Worm (Caenorhabditis elegans) whole organism, young adult: Measurements from ENCODE around the gene zim-3.

Experiments
- B0019.2 ChIP-seq: fragments of 200-800 bp; sonication (Bioruptor generic); conservative IDR thresholded peaks from 2 replicates; pipeline ENCODE4 v1.3.6; 2022; ENCODE audit warnings: missing genetic modification reagents, missing genetic modification characterization, missing compliant biosample characterization
- C17E4.6 ChIP-seq: fragments of 200-800 bp; sonication (Bioruptor generic); IDR thresholded peaks from 2 replicates; pipeline ENCODE4 v1.3.6; 2022; ENCODE audit warnings: missing genetic modification reagents, missing genetic modification characterization, missing compliant biosample characterization
- F22D6.2 ChIP-seq: sonication (generic microtip); optimal IDR thresholded peaks from 2 replicates; lab custom pipeline; 2016; ENCODE audit warnings: mild to moderate bottlenecking, missing genetic modification characterization, missing compliant biosample characterization
- F23B12.7 ChIP-seq: sonication (generic microtip); optimal IDR thresholded peaks from 2 replicates; lab custom pipeline; 2017; ENCODE audit warnings: missing genetic modification characterization, mild to moderate bottlenecking, missing compliant biosample characterization, antibody characterized with exemption, moderate library complexity; ENCODE audit not compliant: insufficient read depth
- F37B4.10 ChIP-seq: fragments of 200-800 bp; sonication (Bioruptor generic); IDR thresholded peaks from 2 replicates; pipeline ENCODE4 v1.3.6; 2022; ENCODE audit warnings: missing genetic modification characterization, missing compliant biosample characterization
- F52B5.7 ChIP-seq: sonication (generic microtip); optimal IDR thresholded peaks from 2 replicates; lab custom pipeline; 2016; ENCODE audit warnings: mild to moderate bottlenecking, missing genetic modification characterization, missing compliant biosample characterization
- F55B11.4 ChIP-seq: sonication (generic microtip); optimal IDR thresholded peaks from 2 replicates; lab custom pipeline; 2016; ENCODE audit warnings: missing compliant biosample characterization, missing genetic modification characterization, borderline replicate concordance; ENCODE audit not compliant: insufficient read depth
- F57A8.1 ChIP-seq: fragments of 200-800 bp; sonication (Bioruptor generic); optimal IDR thresholded peaks from 2 replicates; lab custom pipeline; 2018; ENCODE audit warnings: mild to moderate bottlenecking, missing genetic modification characterization, moderate library complexity, missing compliant biosample characterization
- F57C9.4 ChIP-seq: sonication (generic microtip); optimal IDR thresholded peaks from 2 replicates; lab custom pipeline; 2017; ENCODE audit warnings: mild to moderate bottlenecking, missing genetic modification characterization, missing compliant biosample characterization
- K12H6.12 ChIP-seq: fragments of 200-800 bp; sonication (Bioruptor generic); optimal IDR thresholded peaks from 2 replicates; lab custom pipeline; 2018; ENCODE audit warnings: mild to moderate bottlenecking, missing genetic modification characterization, missing compliant biosample characterization
- T07F8.4 ChIP-seq: sonication (generic microtip); optimal IDR thresholded peaks from 2 replicates; lab custom pipeline; 2016; ENCODE audit warnings: mild to moderate bottlenecking, missing genetic modification characterization, moderate library complexity, missing compliant biosample characterization
- T26A5.8 ChIP-seq: sonication (generic microtip); optimal IDR thresholded peaks from 2 replicates; lab custom pipeline; 2016; ENCODE audit warnings: missing genetic modification characterization, missing compliant biosample characterization
- Y95B8A.8 ChIP-seq: fragments of 200-800 bp; sonication (Bioruptor generic); IDR thresholded peaks from 2 replicates; pipeline ENCODE4 v1.3.6; 2022; ENCODE audit warnings: missing genetic modification reagents, missing genetic modification characterization, missing compliant biosample characterization
- ZK185.1 ChIP-seq: sonication (generic microtip); optimal IDR thresholded peaks from 2 replicates; lab custom pipeline; 2016; ENCODE audit warnings: mild to moderate bottlenecking, missing genetic modification characterization, missing compliant biosample characterization; ENCODE audit not compliant: poor library complexity, severe bottlenecking
- ama-1 ChIP-seq, 3 experiments: fragments of 150-350 bp in 1 of 3; sonication (generic microtip) in 2 of 3; optimal IDR thresholded peaks; 2 replicates each; lab custom pipeline; 2014 to 2018; ENCODE audit warnings: missing biosample characterization in 2 of 3, missing genetic modification characterization in 2 of 3, missing genetic modification reagents in 2 of 3
- atf-7 ChIP-seq: sonication (generic microtip); optimal IDR thresholded peaks from 2 replicates; lab custom pipeline; 2017; ENCODE audit warnings: mild to moderate bottlenecking, missing genetic modification characterization, missing compliant biosample characterization
- bed-2 ChIP-seq: fragments of 200-800 bp; sonication (Bioruptor generic); IDR thresholded peaks from 2 replicates; pipeline ENCODE4 v1.3.6; 2022; ENCODE audit warnings: missing genetic modification reagents, missing genetic modification characterization, missing compliant biosample characterization
- cebp-1 ChIP-seq, 2 experiments: fragments of 200-800 bp in 1 of 2; sonication (Bioruptor generic) in 1 of 2; sonication (generic microtip) in 1 of 2; IDR thresholded peaks in 1 of 2; optimal IDR thresholded peaks in 1 of 2; 2 replicates each; pipeline versions ENCODE4 v1.3.6 to Lab custom; 2017 to 2022; ENCODE audit warnings: missing compliant biosample characterization in 2 of 2, missing genetic modification characterization in 2 of 2, mild to moderate bottlenecking in 1 of 2, missing genetic modification reagents in 1 of 2, moderate library complexity in 1 of 2
- cebp-2 ChIP-seq: fragments of 200-800 bp; sonication (Bioruptor generic); IDR thresholded peaks from 2 replicates; pipeline ENCODE4 v1.3.6; 2022; ENCODE audit warnings: missing genetic modification characterization, missing compliant biosample characterization
- ceh-27 ChIP-seq: fragments of 200-800 bp; sonication (Bioruptor generic); optimal IDR thresholded peaks from 2 replicates; lab custom pipeline; 2018; ENCODE audit warnings: mild to moderate bottlenecking, missing genetic modification characterization, moderate library complexity, missing compliant biosample characterization
- chd-7 ChIP-seq: sonication (generic microtip); optimal IDR thresholded peaks from 2 replicates; lab custom pipeline; 2016; ENCODE audit warnings: mild to moderate bottlenecking, missing genetic modification characterization, moderate library complexity, missing compliant biosample characterization
- dox-1 ChIP-seq: fragments of 200-800 bp; sonication (Bioruptor generic); IDR thresholded peaks from 2 replicates; pipeline ENCODE4 v1.3.6; 2022; ENCODE audit warnings: missing genetic modification reagents, missing genetic modification characterization, missing compliant biosample characterization
- dpl-1 ChIP-seq: fragments of 150-350 bp; optimal IDR thresholded peaks from 2 replicates; lab custom pipeline; 2014; ENCODE audit warnings: missing biosample characterization, missing genetic modification reagents, missing genetic modification characterization
- egl-44 ChIP-seq: fragments of 200-800 bp; sonication (Bioruptor generic); IDR thresholded peaks from 2 replicates; pipeline ENCODE4 v1.3.6; 2022; ENCODE audit warnings: missing genetic modification reagents, missing genetic modification characterization, missing compliant biosample characterization
- egrh-3 ChIP-seq: fragments of 200-800 bp; sonication (Bioruptor generic); IDR thresholded peaks from 2 replicates; pipeline ENCODE4 v1.3.6; 2022; ENCODE audit warnings: missing genetic modification reagents, missing genetic modification characterization, missing compliant biosample characterization
- ekl-4 ChIP-seq: fragments of 200-800 bp; sonication (Bioruptor generic); IDR thresholded peaks from 2 replicates; pipeline ENCODE4 v1.3.6; 2022; ENCODE audit warnings: missing genetic modification reagents, missing genetic modification characterization, missing compliant biosample characterization
- ets-4 ChIP-seq: fragments of 200-800 bp; sonication (Bioruptor generic); optimal IDR thresholded peaks from 2 replicates; lab custom pipeline; 2018; ENCODE audit warnings: mild to moderate bottlenecking, missing genetic modification characterization, missing compliant biosample characterization
- fkh-3 ChIP-seq: sonication (generic microtip); optimal IDR thresholded peaks from 2 replicates; lab custom pipeline; 2016; ENCODE audit warnings: mild to moderate bottlenecking, missing genetic modification characterization, missing compliant biosample characterization
- hlh-12 ChIP-seq: sonication (generic microtip); optimal IDR thresholded peaks from 2 replicates; lab custom pipeline; 2016; ENCODE audit warnings: missing genetic modification characterization, missing compliant biosample characterization
- hmg-20 ChIP-seq: fragments of 200-800 bp; sonication (Bioruptor generic); IDR thresholded peaks from 2 replicates; pipeline ENCODE4 v1.3.6; 2022; ENCODE audit warnings: missing genetic modification reagents, missing genetic modification characterization, missing compliant biosample characterization
- hsf-1 ChIP-seq: fragments of 200-800 bp; sonication (Bioruptor generic); IDR thresholded peaks from 2 replicates; pipeline ENCODE4 v1.3.6; 2022; ENCODE audit warnings: missing genetic modification reagents, missing genetic modification characterization, missing compliant biosample characterization
- lin-54 ChIP-seq: fragments of 200-800 bp; sonication (Bioruptor generic); optimal IDR thresholded peaks from 2 replicates; lab custom pipeline; 2018; ENCODE audit warnings: mild to moderate bottlenecking, missing genetic modification characterization, missing compliant biosample characterization
- madf-6 ChIP-seq: fragments of 200-800 bp; sonication (Bioruptor generic); IDR thresholded peaks from 2 replicates; pipeline ENCODE4 v1.3.6; 2022; ENCODE audit warnings: missing genetic modification reagents, missing genetic modification characterization, missing compliant biosample characterization
- madf-8 ChIP-seq: fragments of 200-800 bp; sonication (Bioruptor generic); conservative IDR thresholded peaks from 2 replicates; pipeline ENCODE4 v1.3.6; 2022; ENCODE audit warnings: missing genetic modification reagents, missing genetic modification characterization, missing compliant biosample characterization
- mcd-1 ChIP-seq: fragments of 200-800 bp; sonication (Bioruptor generic); IDR thresholded peaks from 2 replicates; pipeline ENCODE4 v1.3.6; 2022; ENCODE audit warnings: missing genetic modification reagents, missing genetic modification characterization, missing compliant biosample characterization
- mxl-1 ChIP-seq: sonication (generic microtip); optimal IDR thresholded peaks from 2 replicates; lab custom pipeline; 2016; ENCODE audit warnings: missing genetic modification characterization, missing compliant biosample characterization
- nfya-2 ChIP-seq: fragments of 200-800 bp; sonication (Bioruptor generic); IDR thresholded peaks from 2 replicates; pipeline ENCODE4 v1.3.6; 2022; ENCODE audit warnings: missing genetic modification reagents, missing genetic modification characterization, missing compliant biosample characterization
- nhr-120 ChIP-seq: fragments of 200-800 bp; sonication (Bioruptor generic); IDR thresholded peaks from 2 replicates; pipeline ENCODE4 v1.3.6; 2022; ENCODE audit warnings: missing genetic modification characterization, missing compliant biosample characterization
- nhr-27 ChIP-seq: fragments of 200-800 bp; sonication (Bioruptor generic); optimal IDR thresholded peaks from 2 replicates; lab custom pipeline; 2018; ENCODE audit warnings: mild to moderate bottlenecking, missing genetic modification characterization, moderate library complexity, missing compliant biosample characterization
- nhr-80 ChIP-seq: sonication (generic microtip); optimal IDR thresholded peaks from 2 replicates; lab custom pipeline; 2016; ENCODE audit warnings: missing genetic modification characterization, missing compliant biosample characterization
- nhr-90 ChIP-seq: sonication (generic microtip); optimal IDR thresholded peaks from 2 replicates; lab custom pipeline; 2016; ENCODE audit warnings: missing genotype, mild to moderate bottlenecking, missing genetic modification characterization, missing compliant biosample characterization
- rcor-1 ChIP-seq: fragments of 200-800 bp; sonication (Bioruptor generic); IDR thresholded peaks from 2 replicates; pipeline ENCODE4 v1.3.6; 2022; ENCODE audit warnings: missing genetic modification reagents, missing genetic modification characterization, missing compliant biosample characterization
- rec-8 ChIP-seq, 2 experiments: sonication (generic microtip); optimal IDR thresholded peaks; 2 replicates each; lab custom pipeline; 2016; ENCODE audit warnings: mild to moderate bottlenecking in 2 of 2, missing genetic modification characterization in 2 of 2, missing genetic modification reagents in 2 of 2, missing genotype in 2 of 2, missing biosample characterization in 1 of 2, missing compliant biosample characterization in 1 of 2, moderate library complexity in 1 of 2
- snpc-1.3 ChIP-seq: sonication (generic microtip); optimal IDR thresholded peaks from 2 replicates; lab custom pipeline; 2017; ENCODE audit warnings: missing genetic modification characterization, mild to moderate bottlenecking, missing compliant biosample characterization, antibody characterized with exemption, moderate library complexity, missing genotype, missing genetic modification reagents; ENCODE audit not compliant: insufficient read depth
- snpc-3.4 ChIP-seq: sonication (generic microtip); optimal IDR thresholded peaks from 2 replicates; lab custom pipeline; 2017; ENCODE audit warnings: missing genetic modification characterization, mild to moderate bottlenecking, missing compliant biosample characterization, antibody characterized with exemption, moderate library complexity, missing genotype, missing genetic modification reagents
- tbx-9 ChIP-seq: sonication (generic microtip); optimal IDR thresholded peaks from 2 replicates; lab custom pipeline; 2016; ENCODE audit warnings: borderline replicate concordance, missing genetic modification characterization, inconsistent platforms, missing compliant biosample characterization
- zfh-2 ChIP-seq: fragments of 200-800 bp; sonication (Bioruptor generic); conservative IDR thresholded peaks from 2 replicates; pipeline ENCODE4 v1.3.6; 2022; ENCODE audit warnings: missing genetic modification reagents, missing genetic modification characterization, missing compliant biosample characterization
- ztf-3 ChIP-seq: fragments of 200-800 bp; sonication (Bioruptor generic); optimal IDR thresholded peaks from 2 replicates; lab custom pipeline; 2018; ENCODE audit warnings: mild to moderate bottlenecking, missing genetic modification characterization, missing compliant biosample characterization

The zim-3 gene

ce11 chrIV:10511432-10511831 lies 47.1 kb upstream of the zim-3 start (continued):
- TF ChIP-seq F57C9.4 (tag; lab: Kevin White, UChicago) (no peak), C17E4.6 (GFP tag; lab: Robert Waterston, UW) (no peak), nhr-27 (tag; lab: Kevin White, UChicago) (no peak), ama-1 (optimal IDR thresholded peaks at IDR 0.05; lab: Kevin White, UChicago) (no peak), ama-1 (GFP tag; optimal IDR thresholded peaks at IDR 0.05; lab: Kevin White, UChicago) (no peak), tbx-9 (no peak), K12H6.12 (no peak), snpc-1.3 (tag; lab: Kevin White, UChicago) (no peak), F23B12.7 (tag; lab: Kevin White, UChicago) (no peak), T26A5.8 (tag; lab: Kevin White, UChicago) (no peak), hsf-1 (GFP tag; lab: Robert Waterston, UW) (peak; percentile 59), hmg-20 (GFP tag; lab: Robert Waterston, UW) (no peak), cebp-1 (GFP tag; IDR thresholded peaks at IDR 0.05; lab: Robert Waterston, UW) (no peak), cebp-1 (tag; optimal IDR thresholded peaks at IDR 0.05; lab: Kevin White, UChicago) (peak; percentile 48), atf-7 (peak; percentile 97), F37B4.10 (GFP tag; lab: Robert Waterston, UW) (no peak), fkh-3 (tag; lab: Kevin White, UChicago) (no peak), bed-2 (GFP tag; lab: Robert Waterston, UW) (no peak), F52B5.7 (tag; lab: Kevin White, UChicago) (no peak), ztf-3 (no peak), ets-4 (GFP tag; lab: Kevin White, UChicago) (peak; percentile 39), rcor-1 (no peak), egrh-3 (no peak), madf-8 (GFP tag; lab: Robert Waterston, UW) (no peak), rec-8 (tag; optimal IDR thresholded peaks at IDR 0.05; lab: Kevin White, UChicago) (no peak), madf-6 (GFP tag; lab: Robert Waterston, UW) (no peak), snpc-3.4 (tag; lab: Kevin White, UChicago) (no peak), Y95B8A.8 (no peak), T07F8.4 (tag; lab: Kevin White, UChicago) (no peak), egl-44 (GFP tag; lab: Robert Waterston, UW) (0 out of 2 replicates have a peak, but pooled peaks have one; percentile 13), mcd-1 (no peak), ZK185.1 (no peak), nhr-90 (tag; lab: Kevin White, UChicago) (peak; percentile 13), F22D6.2 (tag; lab: Kevin White, UChicago) (no peak), dpl-1 (GFP tag; lab: Kevin White, UChicago) (no peak), ceh-27 (GFP tag; lab: Kevin White, UChicago) (no peak), lin-54 (GFP tag; lab: Kevin White, UChicago) (no peak), zfh-2 (GFP tag; lab: Robert Waterston, UW) (no peak), chd-7 (tag; lab: Kevin White, UChicago) (no peak), nhr-80 (tag; lab: Kevin White, UChicago) (peak; percentile 77), mxl-1 (tag; lab: Kevin White, UChicago) (no peak), nhr-120 (GFP tag; lab: Robert Waterston, UW) (no peak), dox-1 (GFP tag; lab: Robert Waterston, UW) (no peak), B0019.2 (no peak), ekl-4 (GFP tag; lab: Robert Waterston, UW) (no peak), cebp-2 (GFP tag; lab: Robert Waterston, UW) (no peak), F55B11.4 (tag; lab: Kevin White, UChicago) (no peak), hlh-12 (no peak), F57A8.1 (GFP tag; lab: Kevin White, UChicago) (no peak), nfya-2 (GFP tag; lab: Robert Waterston, UW) (no peak)
